Fruit fly (Drosophila melanogaster) whole organism, adult: Measurements from ENCODE around the gene Rhau.
A peak's percentile ranks its signal among the peaks of the same experiment; 100 is the strongest.

Source experiments
- CG11617 ChIP-seq: fragments of 200-800 bp; sonication (Bioruptor generic); optimal IDR thresholded peaks from 2 replicates; lab custom pipeline; 2017; ENCODE audit warnings: mild to moderate bottlenecking, missing biosample characterization, missing genetic modification reagents, missing genetic modification characterization
- CG12768 ChIP-seq: fragments of 200-800 bp; sonication (Bioruptor generic); optimal IDR thresholded peaks from 2 replicates; lab custom pipeline; 2017; ENCODE audit warnings: missing biosample characterization, missing genetic modification characterization, mild to moderate bottlenecking, moderate library complexity, missing genetic modification reagents
- CG14711 ChIP-seq: fragments of 200-800 bp; sonication (Bioruptor generic); optimal IDR thresholded peaks from 2 replicates; lab custom pipeline; 2018; ENCODE audit warnings: missing biosample characterization, mild to moderate bottlenecking, missing genetic modification characterization, moderate library complexity
- CG1620 ChIP-seq: fragments of 200-800 bp; sonication (Bioruptor generic); optimal IDR thresholded peaks from 2 replicates; lab custom pipeline; 2016; ENCODE audit warnings: missing biosample characterization, missing genetic modification characterization
- CG33017 ChIP-seq: fragments of 200-800 bp; sonication (Bioruptor generic); optimal IDR thresholded peaks from 2 replicates; lab custom pipeline; 2018; ENCODE audit warnings: missing biosample characterization, mild to moderate bottlenecking, missing genetic modification characterization, moderate library complexity
- CG5204 ChIP-seq: fragments of 200-800 bp; sonication (Bioruptor generic); optimal IDR thresholded peaks from 2 replicates; lab custom pipeline; 2016; ENCODE audit warnings: missing biosample characterization, missing genetic modification characterization
- CG7045 ChIP-seq: fragments of 200-800 bp; sonication (Bioruptor generic); optimal IDR thresholded peaks from 2 replicates; lab custom pipeline; 2017; ENCODE audit warnings: missing biosample characterization, mild to moderate bottlenecking, missing genetic modification characterization
- CG7101 ChIP-seq: fragments of 200-800 bp; sonication (Bioruptor generic); optimal IDR thresholded peaks from 2 replicates; lab custom pipeline; 2018; ENCODE audit warnings: missing biosample characterization, mild to moderate bottlenecking, missing genetic modification characterization, moderate library complexity
- Clk ChIP-seq: fragments of 200-800 bp; sonication (Bioruptor generic); optimal IDR thresholded peaks from 2 replicates; lab custom pipeline; 2017; ENCODE audit warnings: missing biosample characterization, missing genetic modification characterization
- Crg-1 ChIP-seq: fragments of 200-800 bp; sonication (Bioruptor generic); optimal IDR thresholded peaks from 2 replicates; lab custom pipeline; 2016; ENCODE audit warnings: missing biosample characterization, missing genetic modification characterization
- Hr96 ChIP-seq: fragments of 200-800 bp; sonication (Bioruptor generic); optimal IDR thresholded peaks from 2 replicates; lab custom pipeline; 2016; ENCODE audit warnings: missing biosample characterization, missing genetic modification characterization
- Mnt ChIP-seq: fragments of 200-800 bp; sonication (Bioruptor generic); optimal IDR thresholded peaks from 2 replicates; lab custom pipeline; 2016; ENCODE audit warnings: missing biosample characterization, mild to moderate bottlenecking, missing genetic modification characterization
- bab1 ChIP-seq: fragments of 200-800 bp; sonication (Bioruptor generic); optimal IDR thresholded peaks from 3 replicates; lab custom pipeline; 2019; ENCODE audit warnings: missing biosample characterization, mild to moderate bottlenecking, missing genetic modification characterization, moderate library complexity
- cic ChIP-seq: fragments of 200-800 bp; sonication (Bioruptor generic); optimal IDR thresholded peaks from 2 replicates; lab custom pipeline; 2017; ENCODE audit warnings: missing biosample characterization, mild to moderate bottlenecking, missing genetic modification characterization, moderate library complexity
- cnc ChIP-seq, 2 experiments: fragments of >200 bp; optimal IDR thresholded peaks; 2 replicates each; lab custom pipeline; 2017
- kay ChIP-seq: fragments of 200-800 bp; sonication (Bioruptor generic); peaks from one replicate; lab custom pipeline; 2016; ENCODE audit warnings: missing biosample characterization, missing genetic modification characterization, borderline replicate concordance
- ovo ChIP-seq: fragments of 200-800 bp; sonication (Bioruptor generic); optimal IDR thresholded peaks from 2 replicates; lab custom pipeline; 2016; ENCODE audit warnings: missing biosample characterization, missing genetic modification characterization
- pad ChIP-seq: fragments of 200-800 bp; sonication (Bioruptor generic); optimal IDR thresholded peaks from 3 replicates; lab custom pipeline; 2017; ENCODE audit warnings: missing biosample characterization, missing genetic modification characterization, mild to moderate bottlenecking, moderate library complexity, missing genetic modification reagents
- tj ChIP-seq: fragments of 200-800 bp; sonication (Bioruptor generic); optimal IDR thresholded peaks from 3 replicates; lab custom pipeline; 2017; ENCODE audit warnings: missing biosample characterization, mild to moderate bottlenecking, missing genetic modification characterization, moderate library complexity
- toe ChIP-seq: fragments of 200-800 bp; sonication (Bioruptor generic); optimal IDR thresholded peaks from 2 replicates; lab custom pipeline; 2016; ENCODE audit warnings: missing biosample characterization, missing genetic modification characterization

The Rhau gene

dm6 chr2L:20758188-20758846 lies 532 bp upstream of the Rhau start:
- TF ChIP-seq cnc (optimal IDR thresholded peaks at IDR 0.05; lab: Kevin White, UChicago): no peak
- TF ChIP-seq CG11617: peak; percentile 12
- no peak for TF ChIP-seq Clk (GFP tag; lab: Kevin White, UChicago)
- TF ChIP-seq Mnt (GFP tag; lab: Kevin White, UChicago): peak; percentile 5
- no peak for TF ChIP-seq ovo (GFP tag; lab: Kevin White, UChicago)
- peak; percentile 1 for TF ChIP-seq CG33017 (tag; lab: Kevin White, UChicago)
- no peak for TF ChIP-seq Crg-1 (GFP tag; lab: Kevin White, UChicago)
- TF ChIP-seq CG1620 (GFP tag; lab: Kevin White, UChicago): no peak
- TF ChIP-seq CG5204 (GFP tag; lab: Kevin White, UChicago): no peak
- TF ChIP-seq pad (GFP tag; lab: Kevin White, UChicago): peak; percentile 32

dm6 chr2L:20752160-20752559 lies 5.6 kb downstream of the Rhau start, which contains the start of the genes Amacr and Ns4:
Amacr (minus strand) TSS chr2L:20752341.
Ns4 (plus strand) TSS chr2L:20752476.
- peak; percentile 48 for TF ChIP-seq CG7045
- TF ChIP-seq Clk (GFP tag; lab: Kevin White, UChicago): no peak
- peak; percentile 26 for TF ChIP-seq pad (GFP tag; lab: Kevin White, UChicago)
- peak; percentile 64 for TF ChIP-seq CG5204 (GFP tag; lab: Kevin White, UChicago)
- TF ChIP-seq Hr96 (GFP tag; lab: Kevin White, UChicago): peak; percentile 84
- no peak for TF ChIP-seq ovo (GFP tag; lab: Kevin White, UChicago)
- peak; percentile 48 for TF ChIP-seq Crg-1 (GFP tag; lab: Kevin White, UChicago)
- TF ChIP-seq toe (GFP tag; lab: Kevin White, UChicago): peak; percentile 90
- TF ChIP-seq CG12768 (GFP tag; lab: Kevin White, UChicago): peak; percentile 82
- TF ChIP-seq CG14711 (tag; lab: Kevin White, UChicago): peak; percentile 95
- no peak for TF ChIP-seq cnc (optimal IDR thresholded peaks at IDR 0.05; lab: Kevin White, UChicago)
- peak; percentile 61 for TF ChIP-seq CG1620 (GFP tag; lab: Kevin White, UChicago)
- TF ChIP-seq CG11617: peak; percentile 74
- peak; percentile 49 for TF ChIP-seq CG33017 (tag; lab: Kevin White, UChicago)
- peak; percentile 66 for TF ChIP-seq CG7101 (tag; lab: Kevin White, UChicago)
- peak; percentile 47 for TF ChIP-seq tj (GFP tag; lab: Kevin White, UChicago)
- TF ChIP-seq cic (GFP tag; lab: Kevin White, UChicago): peak; percentile 23
- TF ChIP-seq bab1 (GFP tag; lab: Kevin White, UChicago): peak; percentile 78
- no peak for TF ChIP-seq kay
- TF ChIP-seq Mnt (GFP tag; lab: Kevin White, UChicago): peak; percentile 48

dm6 chr2L:20735121-20735855 lies 22.5 kb downstream of the Rhau start:
- TF ChIP-seq CG14711 (tag; lab: Kevin White, UChicago): peak; percentile 23
- TF ChIP-seq cic (GFP tag; lab: Kevin White, UChicago): peak; percentile 4
- TF ChIP-seq CG7045: no peak
- TF ChIP-seq Clk (GFP tag; lab: Kevin White, UChicago): no peak
- TF ChIP-seq toe (GFP tag; lab: Kevin White, UChicago): no peak
- TF ChIP-seq Mnt (GFP tag; lab: Kevin White, UChicago): peak; percentile 41
- no peak for TF ChIP-seq cnc (optimal IDR thresholded peaks at IDR 0.05; lab: Kevin White, UChicago)

- TF ChIP-seq CG11617 (no peak), Hr96 (GFP tag; lab: Kevin White, UChicago) (no peak), CG7045 (no peak), CG33017 (tag; lab: Kevin White, UChicago) (no peak), ovo (GFP tag; lab: Kevin White, UChicago) (no peak), CG1620 (GFP tag; lab: Kevin White, UChicago) (no peak), CG7101 (tag; lab: Kevin White, UChicago) (no peak), Crg-1 (GFP tag; lab: Kevin White, UChicago) (no peak), toe (GFP tag; lab: Kevin White, UChicago) (no peak), Clk (GFP tag; lab: Kevin White, UChicago) (no peak), Mnt (GFP tag; lab: Kevin White, UChicago) (no peak), tj (GFP tag; lab: Kevin White, UChicago) (no peak), CG12768 (GFP tag; lab: Kevin White, UChicago) (no peak), bab1 (GFP tag; lab: Kevin White, UChicago) (no peak), CG14711 (tag; lab: Kevin White, UChicago) (no peak)
Observed at dm6 chr2L:20734687-20735088, 23.1 kb downstream of the Rhau start.

dm6 chr2L:20734066-20734686 lies 23.6 kb downstream of the Rhau start, which contains the start of gene TM9SF2:
TM9SF2 (minus strand) TSS chr2L:20734309.
- TF ChIP-seq toe (GFP tag; lab: Kevin White, UChicago) (peak; percentile 55), CG5204 (GFP tag; lab: Kevin White, UChicago) (peak; percentile 51), CG12768 (GFP tag; lab: Kevin White, UChicago) (peak; percentile 34), tj (GFP tag; lab: Kevin White, UChicago) (peak; percentile 96), CG7101 (tag; lab: Kevin White, UChicago) (peak; percentile 34), pad (GFP tag; lab: Kevin White, UChicago) (peak; percentile 13), bab1 (GFP tag; lab: Kevin White, UChicago) (no peak), Mnt (GFP tag; lab: Kevin White, UChicago) (peak; percentile 35), CG11617 (peak; percentile 6), CG14711 (tag; lab: Kevin White, UChicago) (peak; percentile 6), cnc (optimal IDR thresholded peaks at IDR 0.05; lab: Kevin White, UChicago) (no peak), CG7045 (peak; percentile 37), Crg-1 (GFP tag; lab: Kevin White, UChicago) (no peak), CG1620 (GFP tag; lab: Kevin White, UChicago) (peak; percentile 45)
